Worm (Caenorhabditis elegans) whole organism, young adult: Measurements from ENCODE around the gene K06A4.10.

Experiments used
- B0336.3 ChIP-seq: fragments of 200-800 bp; sonication (Bioruptor generic); IDR thresholded peaks from 2 replicates; pipeline ENCODE4 v1.3.6; 2022; ENCODE audit warnings: missing genetic modification characterization, missing compliant biosample characterization
- C06A6.2 ChIP-seq: fragments of 200-800 bp; sonication (Bioruptor generic); conservative IDR thresholded peaks from 2 replicates; pipeline ENCODE4 v1.3.6; 2022; ENCODE audit warnings: missing genetic modification characterization, missing compliant biosample characterization
- F23B12.7 ChIP-seq: sonication (generic microtip); optimal IDR thresholded peaks from 2 replicates; lab custom pipeline; 2017; ENCODE audit warnings: missing genetic modification characterization, mild to moderate bottlenecking, missing compliant biosample characterization, antibody characterized with exemption, moderate library complexity; ENCODE audit not compliant: insufficient read depth
- T07F8.4 ChIP-seq: sonication (generic microtip); optimal IDR thresholded peaks from 2 replicates; lab custom pipeline; 2016; ENCODE audit warnings: mild to moderate bottlenecking, missing genetic modification characterization, moderate library complexity, missing compliant biosample characterization
- Y53F4B.3 ChIP-seq: fragments of 200-800 bp; sonication (Bioruptor generic); IDR thresholded peaks from 2 replicates; pipeline ENCODE4 v1.3.6; 2022; ENCODE audit warnings: missing genetic modification reagents, missing genetic modification characterization, missing compliant biosample characterization
- Y79H2A.3 ChIP-seq: fragments of 200-800 bp; sonication (Bioruptor generic); conservative IDR thresholded peaks from 2 replicates; pipeline ENCODE4 v1.3.6; 2022; ENCODE audit warnings: missing genetic modification reagents, missing genetic modification characterization, missing compliant biosample characterization
- aptf-2 ChIP-seq: fragments of 200-800 bp; sonication (Bioruptor generic); conservative IDR thresholded peaks from 2 replicates; pipeline ENCODE4 v1.3.6; 2022; ENCODE audit warnings: missing genetic modification reagents, missing genetic modification characterization, missing compliant biosample characterization
- atf-7 ChIP-seq: sonication (generic microtip); optimal IDR thresholded peaks from 2 replicates; lab custom pipeline; 2017; ENCODE audit warnings: mild to moderate bottlenecking, missing genetic modification characterization, missing compliant biosample characterization
- attf-3 ChIP-seq: fragments of 200-800 bp; sonication (Bioruptor generic); conservative IDR thresholded peaks from 2 replicates; pipeline ENCODE4 v1.3.6; 2022; ENCODE audit warnings: missing genetic modification reagents, missing genetic modification characterization, missing compliant biosample characterization
- attf-6 ChIP-seq: fragments of 200-800 bp; sonication (Bioruptor generic); IDR thresholded peaks from 2 replicates; pipeline ENCODE4 v1.3.6; 2022; ENCODE audit warnings: missing genetic modification reagents, missing genetic modification characterization, missing compliant biosample characterization
- bed-2 ChIP-seq: fragments of 200-800 bp; sonication (Bioruptor generic); IDR thresholded peaks from 2 replicates; pipeline ENCODE4 v1.3.6; 2022; ENCODE audit warnings: missing genetic modification reagents, missing genetic modification characterization, missing compliant biosample characterization
- ccch-3 ChIP-seq: fragments of 200-800 bp; sonication (Bioruptor generic); optimal IDR thresholded peaks from 2 replicates; lab custom pipeline; 2018; ENCODE audit warnings: mild to moderate bottlenecking, missing genetic modification characterization, missing compliant biosample characterization
- cebp-1 ChIP-seq, 2 experiments: fragments of 200-800 bp in 1 of 2; sonication (Bioruptor generic) in 1 of 2; sonication (generic microtip) in 1 of 2; IDR thresholded peaks in 1 of 2; optimal IDR thresholded peaks in 1 of 2; 2 replicates each; pipeline versions ENCODE4 v1.3.6 to Lab custom; 2017 to 2022; ENCODE audit warnings: missing compliant biosample characterization in 2 of 2, missing genetic modification characterization in 2 of 2, mild to moderate bottlenecking in 1 of 2, missing genetic modification reagents in 1 of 2, moderate library complexity in 1 of 2
- cebp-2 ChIP-seq: fragments of 200-800 bp; sonication (Bioruptor generic); IDR thresholded peaks from 2 replicates; pipeline ENCODE4 v1.3.6; 2022; ENCODE audit warnings: missing genetic modification characterization, missing compliant biosample characterization
- ceh-100 ChIP-seq: fragments of 200-800 bp; sonication (Bioruptor generic); IDR thresholded peaks from 2 replicates; pipeline ENCODE4 v1.3.6; 2022; ENCODE audit warnings: missing genetic modification reagents, missing genetic modification characterization, missing compliant biosample characterization
- ceh-27 ChIP-seq: fragments of 200-800 bp; sonication (Bioruptor generic); optimal IDR thresholded peaks from 2 replicates; lab custom pipeline; 2018; ENCODE audit warnings: mild to moderate bottlenecking, missing genetic modification characterization, moderate library complexity, missing compliant biosample characterization
- ceh-79 ChIP-seq: sonication (generic microtip); optimal IDR thresholded peaks from 2 replicates; lab custom pipeline; 2017; ENCODE audit warnings: mild to moderate bottlenecking, missing genetic modification characterization, missing compliant biosample characterization
- dox-1 ChIP-seq: fragments of 200-800 bp; sonication (Bioruptor generic); IDR thresholded peaks from 2 replicates; pipeline ENCODE4 v1.3.6; 2022; ENCODE audit warnings: missing genetic modification reagents, missing genetic modification characterization, missing compliant biosample characterization
- dpff-1 ChIP-seq: sonication (generic microtip); optimal IDR thresholded peaks from 2 replicates; lab custom pipeline; 2017; ENCODE audit warnings: mild to moderate bottlenecking, missing genetic modification characterization, missing compliant biosample characterization
- egrh-3 ChIP-seq: fragments of 200-800 bp; sonication (Bioruptor generic); IDR thresholded peaks from 2 replicates; pipeline ENCODE4 v1.3.6; 2022; ENCODE audit warnings: missing genetic modification reagents, missing genetic modification characterization, missing compliant biosample characterization
- fkh-3 ChIP-seq: sonication (generic microtip); optimal IDR thresholded peaks from 2 replicates; lab custom pipeline; 2016; ENCODE audit warnings: mild to moderate bottlenecking, missing genetic modification characterization, missing compliant biosample characterization
- gei-17 ChIP-seq: fragments of 200-800 bp; sonication (Bioruptor generic); optimal IDR thresholded peaks from 2 replicates; lab custom pipeline; 2018; ENCODE audit warnings: mild to moderate bottlenecking, missing genetic modification characterization, missing compliant biosample characterization
- hlh-26 ChIP-seq: fragments of 200-800 bp; sonication (Bioruptor generic); conservative IDR thresholded peaks from 2 replicates; pipeline ENCODE4 v1.3.6; 2022; ENCODE audit warnings: missing genetic modification reagents, missing genetic modification characterization, missing compliant biosample characterization
- hmg-1.2 ChIP-seq: fragments of 200-800 bp; sonication (Bioruptor generic); IDR thresholded peaks from 2 replicates; pipeline ENCODE4 v1.3.6; 2022; ENCODE audit warnings: missing genetic modification reagents, missing genetic modification characterization, missing compliant biosample characterization
- hrde-1 ChIP-seq: sonication (generic microtip); optimal IDR thresholded peaks from 2 replicates; lab custom pipeline; 2016; ENCODE audit warnings: missing genetic modification characterization, mild to moderate bottlenecking, missing compliant biosample characterization, moderate library complexity, missing genotype, missing genetic modification reagents, borderline replicate concordance
- hsf-1 ChIP-seq: fragments of 200-800 bp; sonication (Bioruptor generic); IDR thresholded peaks from 2 replicates; pipeline ENCODE4 v1.3.6; 2022; ENCODE audit warnings: missing genetic modification reagents, missing genetic modification characterization, missing compliant biosample characterization
- madf-3 ChIP-seq: fragments of 200-800 bp; sonication (Bioruptor generic); IDR thresholded peaks from 2 replicates; pipeline ENCODE4 v1.3.6; 2022; ENCODE audit warnings: missing genetic modification reagents, missing genetic modification characterization, missing compliant biosample characterization
- madf-8 ChIP-seq: fragments of 200-800 bp; sonication (Bioruptor generic); conservative IDR thresholded peaks from 2 replicates; pipeline ENCODE4 v1.3.6; 2022; ENCODE audit warnings: missing genetic modification reagents, missing genetic modification characterization, missing compliant biosample characterization
- mcd-1 ChIP-seq: fragments of 200-800 bp; sonication (Bioruptor generic); IDR thresholded peaks from 2 replicates; pipeline ENCODE4 v1.3.6; 2022; ENCODE audit warnings: missing genetic modification reagents, missing genetic modification characterization, missing compliant biosample characterization
- mel-28 ChIP-seq: sonication (generic microtip); optimal IDR thresholded peaks from 2 replicates; lab custom pipeline; 2016; ENCODE audit warnings: borderline replicate concordance, mild to moderate bottlenecking, missing genetic modification characterization, missing compliant biosample characterization
- mes-4 ChIP-seq: sonication (generic microtip); optimal IDR thresholded peaks from 2 replicates; lab custom pipeline; 2016; ENCODE audit warnings: missing genotype, missing genetic modification characterization, missing compliant biosample characterization
- mxl-1 ChIP-seq: sonication (generic microtip); optimal IDR thresholded peaks from 2 replicates; lab custom pipeline; 2016; ENCODE audit warnings: missing genetic modification characterization, missing compliant biosample characterization
- nfya-2 ChIP-seq: fragments of 200-800 bp; sonication (Bioruptor generic); IDR thresholded peaks from 2 replicates; pipeline ENCODE4 v1.3.6; 2022; ENCODE audit warnings: missing genetic modification reagents, missing genetic modification characterization, missing compliant biosample characterization
- nfyb-1 ChIP-seq: fragments of 200-800 bp; sonication (Bioruptor generic); IDR thresholded peaks from 2 replicates; pipeline ENCODE4 v1.3.6; 2022; ENCODE audit warnings: missing genetic modification reagents, missing genetic modification characterization, missing compliant biosample characterization
- nhr-27 ChIP-seq: fragments of 200-800 bp; sonication (Bioruptor generic); optimal IDR thresholded peaks from 2 replicates; lab custom pipeline; 2018; ENCODE audit warnings: mild to moderate bottlenecking, missing genetic modification characterization, moderate library complexity, missing compliant biosample characterization
- nhr-80 ChIP-seq: sonication (generic microtip); optimal IDR thresholded peaks from 2 replicates; lab custom pipeline; 2016; ENCODE audit warnings: missing genetic modification characterization, missing compliant biosample characterization
- pha-4 ChIP-seq: fragments of 150-350 bp; sonication (generic microtip); optimal IDR thresholded peaks from 2 replicates; lab custom pipeline; 2014; ENCODE audit warnings: missing biosample characterization, missing genetic modification reagents, missing genetic modification characterization
- rpc-1 ChIP-seq, 2 experiments: fragments of 150-350 bp in 1 of 2; sonication (generic microtip) in 1 of 2; optimal IDR thresholded peaks; 2 replicates each; lab custom pipeline; 2014 to 2018; ENCODE audit warnings: missing biosample characterization in 1 of 2, missing genetic modification characterization in 1 of 2, missing genetic modification reagents in 1 of 2, missing genotype in 1 of 2
- snpc-1.3 ChIP-seq: sonication (generic microtip); optimal IDR thresholded peaks from 2 replicates; lab custom pipeline; 2017; ENCODE audit warnings: missing genetic modification characterization, mild to moderate bottlenecking, missing compliant biosample characterization, antibody characterized with exemption, moderate library complexity, missing genotype, missing genetic modification reagents; ENCODE audit not compliant: insufficient read depth
- snpc-4 ChIP-seq, 5 experiments: fragments of 150-350 bp in 1 of 5; sonication (generic microtip) in 4 of 5; optimal IDR thresholded peaks; 2 replicates each; lab custom pipeline; 2014 to 2018; ENCODE audit warnings: missing genetic modification characterization in 5 of 5, missing biosample characterization in 3 of 5, antibody characterized with exemption in 2 of 5, mild to moderate bottlenecking in 2 of 5, missing compliant biosample characterization in 2 of 5, missing genotype in 2 of 5, moderate library complexity in 2 of 5, missing genetic modification reagents in 1 of 5
- tbx-9 ChIP-seq: sonication (generic microtip); optimal IDR thresholded peaks from 2 replicates; lab custom pipeline; 2016; ENCODE audit warnings: borderline replicate concordance, missing genetic modification characterization, inconsistent platforms, missing compliant biosample characterization
- tlf-1 ChIP-seq: fragments of 200-800 bp; sonication (Bioruptor generic); optimal IDR thresholded peaks from 2 replicates; lab custom pipeline; 2018; ENCODE audit warnings: mild to moderate bottlenecking, missing genetic modification characterization, missing compliant biosample characterization
- unc-62 ChIP-seq: fragments of 150-350 bp; optimal IDR thresholded peaks from 2 replicates; lab custom pipeline; 2014; ENCODE audit warnings: missing biosample characterization, missing genetic modification reagents, missing genetic modification characterization
- zim-3 ChIP-seq: sonication (generic microtip); optimal IDR thresholded peaks from 2 replicates; lab custom pipeline; 2017; ENCODE audit warnings: mild to moderate bottlenecking, missing genetic modification characterization, moderate library complexity, missing compliant biosample characterization
- ztf-3 ChIP-seq: fragments of 200-800 bp; sonication (Bioruptor generic); optimal IDR thresholded peaks from 2 replicates; lab custom pipeline; 2018; ENCODE audit warnings: mild to moderate bottlenecking, missing genetic modification characterization, missing compliant biosample characterization

K06A4.10 gene

ce11 chrV:9503152-9503817 lies 13.7 kb upstream of the K06A4.10 start (continued):
- TF ChIP-seq snpc-1.3 (tag; lab: Kevin White, UChicago) (peak; percentile 67), cebp-1 (GFP tag; IDR thresholded peaks at IDR 0.05; lab: Robert Waterston, UW) (no peak), cebp-1 (tag; optimal IDR thresholded peaks at IDR 0.05; lab: Kevin White, UChicago) (no peak), zim-3 (peak; percentile 92), rpc-1 (optimal IDR thresholded peaks at IDR 0.05; lab: Kevin White, UChicago) (peak; percentile 81), rpc-1 (tag; optimal IDR thresholded peaks at IDR 0.05; lab: Kevin White, UChicago) (peak; percentile 74), B0336.3 (no peak; the same call in none of the 2 replicates), pha-4 (tag; lab: Kevin White, UChicago) (no peak), atf-7 (tag; lab: Kevin White, UChicago) (peak; percentile 64), ccch-3 (GFP tag; lab: Kevin White, UChicago) (no peak), hmg-1.2 (peak; percentile 91), snpc-4 (GFP tag; optimal IDR thresholded peaks at IDR 0.05; lab: Kevin White, UChicago) (peak; percentile 82), snpc-4 (tag; optimal IDR thresholded peaks at IDR 0.05; lab: Kevin White, UChicago) (peak; percentile 89 to 95 (median 92)), nfya-2 (GFP tag; lab: Robert Waterston, UW) (no peak), mel-28 (tag; lab: Kevin White, UChicago) (no peak), F23B12.7 (tag; lab: Kevin White, UChicago) (no peak), madf-3 (GFP tag; lab: Robert Waterston, UW) (no peak), attf-6 (no peak), attf-3 (GFP tag; lab: Robert Waterston, UW) (no peak), dpff-1 (no peak), egrh-3 (GFP tag; lab: Robert Waterston, UW) (no peak), dox-1 (GFP tag; lab: Robert Waterston, UW) (peak; percentile 80), hrde-1 (peak; percentile 13), gei-17 (peak; percentile 24), T07F8.4 (tag; lab: Kevin White, UChicago) (peak; percentile 49), Y79H2A.3 (GFP tag; lab: Robert Waterston, UW) (no peak), nhr-27 (tag; lab: Kevin White, UChicago) (peak; percentile 52), mxl-1 (peak; percentile 30), bed-2 (GFP tag; lab: Robert Waterston, UW) (no peak), tlf-1 (no peak), hsf-1 (peak; percentile 61; the same call in 1 of the 2 replicates), nhr-80 (tag; lab: Kevin White, UChicago) (no peak), cebp-2 (GFP tag; lab: Robert Waterston, UW) (peak; percentile 83; the same call in 1 of the 2 replicates), ceh-27 (GFP tag; lab: Kevin White, UChicago) (peak; percentile 65), nfyb-1 (GFP tag; lab: Robert Waterston, UW) (peak; percentile 89), hlh-26 (GFP tag; lab: Robert Waterston, UW) (no peak), tbx-9 (tag; lab: Kevin White, UChicago) (no peak), ceh-100 (GFP tag; lab: Robert Waterston, UW) (peak; percentile 16; the same call in 1 of the 2 replicates), Y53F4B.3 (GFP tag; lab: Robert Waterston, UW) (no peak), madf-8 (GFP tag; lab: Robert Waterston, UW) (no peak), aptf-2 (GFP tag; lab: Robert Waterston, UW) (no peak), unc-62 (GFP tag; lab: Kevin White, UChicago) (no peak), mes-4 (tag; lab: Kevin White, UChicago) (peak; percentile 47), mcd-1 (GFP tag; lab: Robert Waterston, UW) (no peak; the same call in 1 of the 2 replicates), C06A6.2 (GFP tag; lab: Robert Waterston, UW) (peak; percentile 43; the same call in 1 of the 2 replicates), fkh-3 (tag; lab: Kevin White, UChicago) (peak; percentile 66), ceh-79 (peak; percentile 55), ztf-3 (peak; percentile 36)
